Worm (Caenorhabditis elegans) whole organism, L1 larva: ENCODE results near the gene nono-1.
A peak's percentile ranks its signal among the peaks of the same experiment; 100 is the strongest.

ENCODE experiments used
- C34B4.2 ChIP-seq: sonication (generic microtip); optimal IDR thresholded peaks from 2 replicates; lab custom pipeline; 2017; ENCODE audit warnings: mild to moderate bottlenecking, missing genetic modification characterization, missing compliant biosample characterization
- F16B12.6 ChIP-seq: fragments of 150-350 bp; optimal IDR thresholded peaks from 2 replicates; lab custom pipeline; 2014; ENCODE audit warnings: missing biosample characterization, missing genetic modification characterization
- Y116A8C.19 ChIP-seq: sonication (generic microtip); optimal IDR thresholded peaks from 2 replicates; lab custom pipeline; 2016; ENCODE audit warnings: missing compliant biosample characterization, missing genetic modification characterization, borderline replicate concordance
- aha-1 ChIP-seq: fragments of 150-350 bp; optimal IDR thresholded peaks from 2 replicates; lab custom pipeline; 2014; ENCODE audit warnings: missing biosample characterization, missing genetic modification characterization
- aly-2 ChIP-seq: fragments of 150-350 bp; optimal IDR thresholded peaks from 2 replicates; lab custom pipeline; 2014; ENCODE audit warnings: missing biosample characterization, missing genetic modification characterization
- ama-1 ChIP-seq: fragments of 150-350 bp; optimal IDR thresholded peaks from 2 replicates; lab custom pipeline; 2014
- blmp-1 ChIP-seq: fragments of 150-350 bp; optimal IDR thresholded peaks from 2 replicates; lab custom pipeline; 2014; ENCODE audit warnings: missing biosample characterization, missing genetic modification characterization
- ceh-63 ChIP-seq: fragments of 200-800 bp; sonication (Bioruptor generic); optimal IDR thresholded peaks from 2 replicates; lab custom pipeline; 2018; ENCODE audit warnings: mild to moderate bottlenecking, missing genetic modification characterization, missing compliant biosample characterization
- ceh-90 ChIP-seq: sonication (generic microtip); optimal IDR thresholded peaks from 2 replicates; lab custom pipeline; 2016; ENCODE audit warnings: missing genetic modification characterization, missing compliant biosample characterization
- ces-1 ChIP-seq: fragments of 150-350 bp; optimal IDR thresholded peaks from 2 replicates; lab custom pipeline; 2014; ENCODE audit warnings: missing biosample characterization, missing genetic modification reagents, missing genetic modification characterization
- dpl-1 ChIP-seq, 3 experiments: fragments of 150-350 bp in 2 of 3; sonication (generic microtip) in 1 of 3; optimal IDR thresholded peaks; 2 replicates each; lab custom pipeline; 2014 to 2017; ENCODE audit warnings: missing biosample characterization in 3 of 3, missing genetic modification characterization in 3 of 3, missing genetic modification reagents in 3 of 3
- efl-1 ChIP-seq, 4 experiments: fragments of 150-350 bp; optimal IDR thresholded peaks in 3 of 4; peaks in 1 of 4; 1 replicate in 1 of 4; 2 replicates in 3 of 4; lab custom pipeline; 2014; ENCODE audit warnings: missing biosample characterization in 2 of 4, missing genetic modification characterization in 2 of 4, missing genetic modification reagents in 2 of 4
- egl-13 ChIP-seq: sonication (generic microtip); optimal IDR thresholded peaks from 2 replicates; lab custom pipeline; 2016; ENCODE audit warnings: missing genotype, missing genetic modification reagents, missing genetic modification characterization, missing compliant biosample characterization
- fkh-10 ChIP-seq: sonication (generic microtip); optimal IDR thresholded peaks from 2 replicates; lab custom pipeline; 2017; ENCODE audit warnings: missing biosample characterization, missing genetic modification reagents, missing genetic modification characterization
- fkh-4 ChIP-seq: sonication (generic microtip); optimal IDR thresholded peaks from 2 replicates; lab custom pipeline; 2016; ENCODE audit warnings: missing compliant biosample characterization, missing genetic modification characterization, borderline replicate concordance
- fos-1 ChIP-seq: fragments of 150-350 bp; optimal IDR thresholded peaks from 2 replicates; lab custom pipeline; 2014; ENCODE audit warnings: missing biosample characterization, missing genetic modification characterization
- hlh-17 ChIP-seq: fragments of 200-800 bp; sonication (Bioruptor generic); optimal IDR thresholded peaks from 2 replicates; lab custom pipeline; 2018; ENCODE audit warnings: missing genetic modification characterization, mild to moderate bottlenecking, missing compliant biosample characterization, moderate library complexity, borderline replicate concordance
- hlh-4 ChIP-seq: sonication (generic microtip); optimal IDR thresholded peaks from 2 replicates; lab custom pipeline; 2016; ENCODE audit warnings: mild to moderate bottlenecking, missing genetic modification characterization, missing compliant biosample characterization
- irx-1 ChIP-seq: sonication (generic microtip); optimal IDR thresholded peaks from 2 replicates; lab custom pipeline; 2016; ENCODE audit warnings: missing genetic modification characterization, missing compliant biosample characterization
- jun-1 ChIP-seq: fragments of 150-350 bp; optimal IDR thresholded peaks from 2 replicates; lab custom pipeline; 2014; ENCODE audit warnings: missing biosample characterization, missing genetic modification reagents, missing genetic modification characterization
- lin-13 ChIP-seq: fragments of 150-350 bp; optimal IDR thresholded peaks from 2 replicates; lab custom pipeline; 2014; ENCODE audit warnings: missing biosample characterization, missing genetic modification reagents, missing genetic modification characterization
- lin-14 ChIP-seq: fragments of 200-800 bp; sonication (Bioruptor generic); optimal IDR thresholded peaks from 2 replicates; lab custom pipeline; 2018; ENCODE audit warnings: mild to moderate bottlenecking, missing genetic modification characterization, moderate library complexity, missing compliant biosample characterization
- lin-35 ChIP-seq, 2 experiments: fragments of 150-350 bp; optimal IDR thresholded peaks; 2 replicates each; lab custom pipeline; 2014; ENCODE audit warnings: missing biosample characterization in 2 of 2, missing genetic modification characterization in 2 of 2, missing genetic modification reagents in 2 of 2
- lir-3 ChIP-seq: sonication (generic microtip); optimal IDR thresholded peaks from 2 replicates; lab custom pipeline; 2016; ENCODE audit warnings: mild to moderate bottlenecking, missing genetic modification characterization, moderate library complexity, missing compliant biosample characterization; ENCODE audit not compliant: poor library complexity
- lsy-2 ChIP-seq, 2 experiments: fragments of 150-350 bp; optimal IDR thresholded peaks; 2 replicates each; lab custom pipeline; 2014; ENCODE audit warnings: missing biosample characterization in 2 of 2, missing genetic modification characterization in 2 of 2
- mab-9 ChIP-seq: fragments of 200-800 bp; sonication (Bioruptor generic); IDR thresholded peaks from 2 replicates; pipeline ENCODE4 v1.3.6; 2022; ENCODE audit warnings: missing genetic modification reagents, missing genetic modification characterization, missing compliant biosample characterization
- mep-1 ChIP-seq: fragments of 150-350 bp; optimal IDR thresholded peaks from 2 replicates; lab custom pipeline; 2014; ENCODE audit warnings: missing biosample characterization, missing genetic modification characterization
- nhr-19 ChIP-seq: fragments of 200-800 bp; sonication (Bioruptor generic); conservative IDR thresholded peaks from 2 replicates; pipeline ENCODE4 v1.3.6; 2022; ENCODE audit warnings: missing genetic modification characterization, missing compliant biosample characterization
- nhr-20 ChIP-seq: sonication (generic microtip); optimal IDR thresholded peaks from 2 replicates; lab custom pipeline; 2016; ENCODE audit warnings: mild to moderate bottlenecking, missing genetic modification characterization, missing compliant biosample characterization
- nhr-47 ChIP-seq: sonication (generic microtip); optimal IDR thresholded peaks from 2 replicates; lab custom pipeline; 2016; ENCODE audit warnings: mild to moderate bottlenecking, missing genetic modification characterization, moderate library complexity, missing compliant biosample characterization
- nhr-71 ChIP-seq: sonication (generic microtip); optimal IDR thresholded peaks from 2 replicates; lab custom pipeline; 2016; ENCODE audit warnings: mild to moderate bottlenecking, missing genetic modification characterization, moderate library complexity, missing compliant biosample characterization
- nhr-76 ChIP-seq: sonication (generic microtip); optimal IDR thresholded peaks from 2 replicates; lab custom pipeline; 2017; ENCODE audit warnings: missing biosample characterization, missing genetic modification characterization
- nhr-90 ChIP-seq: sonication (generic microtip); optimal IDR thresholded peaks from 2 replicates; lab custom pipeline; 2016; ENCODE audit warnings: mild to moderate bottlenecking, missing genetic modification characterization, missing compliant biosample characterization; ENCODE audit not compliant: poor library complexity
- pqm-1 ChIP-seq: sonication (generic microtip); optimal IDR thresholded peaks from 3 replicates; lab custom pipeline; 2017; ENCODE audit warnings: missing biosample characterization, missing genetic modification characterization
- rnt-1 ChIP-seq: sonication (generic microtip); optimal IDR thresholded peaks from 2 replicates; lab custom pipeline; 2016; ENCODE audit warnings: mild to moderate bottlenecking, missing genetic modification characterization, moderate library complexity, missing compliant biosample characterization
- snu-23 ChIP-seq: sonication (generic microtip); optimal IDR thresholded peaks from 2 replicates; lab custom pipeline; 2016; ENCODE audit warnings: missing genetic modification characterization, missing compliant biosample characterization
- sox-4 ChIP-seq: sonication (generic microtip); optimal IDR thresholded peaks from 2 replicates; lab custom pipeline; 2016; ENCODE audit warnings: missing genetic modification characterization, missing compliant biosample characterization
- sptf-1 ChIP-seq: fragments of 150-350 bp; optimal IDR thresholded peaks from 2 replicates; lab custom pipeline; 2014; ENCODE audit warnings: missing biosample characterization, missing genetic modification characterization
- sup-37 ChIP-seq: fragments of 200-800 bp; sonication (Bioruptor generic); optimal IDR thresholded peaks from 2 replicates; lab custom pipeline; 2018; ENCODE audit warnings: mild to moderate bottlenecking, missing genetic modification characterization, missing compliant biosample characterization
- swsn-7 ChIP-seq: sonication (generic microtip); optimal IDR thresholded peaks from 2 replicates; lab custom pipeline; 2016; ENCODE audit warnings: missing genetic modification characterization, missing compliant biosample characterization
- tbx-2 ChIP-seq: sonication (generic microtip); optimal IDR thresholded peaks from 2 replicates; lab custom pipeline; 2016; ENCODE audit warnings: missing genetic modification characterization, missing compliant biosample characterization
- unc-30 ChIP-seq: sonication (generic microtip); optimal IDR thresholded peaks from 2 replicates; lab custom pipeline; 2017; ENCODE audit warnings: missing biosample characterization, missing genetic modification characterization
- unc-62 ChIP-seq: fragments of 150-350 bp; optimal IDR thresholded peaks from 2 replicates; lab custom pipeline; 2014; ENCODE audit warnings: missing biosample characterization, missing genetic modification reagents, missing genetic modification characterization
- unc-86 ChIP-seq: sonication (generic microtip); optimal IDR thresholded peaks from 2 replicates; lab custom pipeline; 2016; ENCODE audit warnings: missing genetic modification characterization, missing compliant biosample characterization
- xbp-1 ChIP-seq: sonication (generic microtip); optimal IDR thresholded peaks from 2 replicates; lab custom pipeline; 2016; ENCODE audit warnings: missing genetic modification characterization, missing compliant biosample characterization
- ztf-11 ChIP-seq, 2 experiments: sonication (generic microtip); optimal IDR thresholded peaks; 2 replicates each; lab custom pipeline; 2016 to 2017; ENCODE audit warnings: missing genetic modification characterization in 2 of 2, missing biosample characterization in 1 of 2, missing compliant biosample characterization in 1 of 2

Gene nono-1

DNA sequence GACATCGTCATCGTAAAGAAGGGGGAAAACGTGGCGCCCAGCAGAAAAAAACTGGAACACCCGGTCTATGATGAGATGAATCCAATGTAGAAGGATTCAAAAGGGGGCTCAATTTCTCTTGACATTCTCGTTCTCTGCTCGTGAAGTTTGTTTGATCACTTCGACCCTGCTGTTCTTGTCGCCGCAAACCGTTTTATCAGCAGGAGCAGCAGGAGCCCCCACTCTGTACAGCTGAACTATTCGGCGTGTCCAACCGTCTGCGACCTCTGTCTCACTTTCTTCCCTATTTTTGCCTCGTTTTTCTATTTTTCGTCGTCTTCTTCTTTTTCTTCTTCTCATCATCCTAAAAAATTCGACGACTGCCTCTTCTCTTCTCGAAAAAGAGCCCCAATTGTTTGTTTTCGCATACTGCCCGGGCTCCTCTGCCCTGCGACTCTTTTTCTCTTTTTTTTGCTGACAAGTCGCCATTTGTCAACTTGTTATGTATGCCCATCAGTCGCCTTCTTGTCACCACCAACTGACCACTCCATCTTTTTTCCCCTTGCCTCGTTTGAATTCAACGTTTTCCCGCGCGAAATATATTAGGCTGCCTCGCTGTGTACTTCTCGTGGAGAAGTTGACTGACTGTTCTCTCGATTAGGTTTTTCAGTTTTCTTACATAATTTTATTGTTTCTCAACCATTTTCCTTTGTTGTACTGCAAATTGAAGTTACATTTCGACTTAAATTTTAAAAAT, 31.1 kb upstream of the nono-1 start:
- TF ChIP-seq ama-1 (peak; percentile 19), nhr-71 (tag; lab: Kevin White, UChicago) (peak; percentile 39), jun-1 (tag; lab: Kevin White, UChicago) (no peak), blmp-1 (peak; percentile 39), fkh-10 (GFP tag; lab: Kevin White, UChicago) (peak; percentile 9), nhr-47 (tag; lab: Kevin White, UChicago) (peak; percentile 13), fos-1 (tag; lab: Kevin White, UChicago) (no peak), ceh-90 (tag; lab: Kevin White, UChicago) (no peak), rnt-1 (peak; percentile 22), ztf-11 (tag; optimal IDR thresholded peaks at IDR 0.05; lab: Kevin White, UChicago) (peak in 1 of 2 experiments; percentile 20), efl-1 (optimal IDR thresholded peaks at IDR 0.05; lab: Kevin White, UChicago) (peak; percentile 77), efl-1 (GFP tag; optimal IDR thresholded peaks at IDR 0.05 in 1 of 2; lab: Kevin White, UChicago) (peak; percentile 81 to 97), lsy-2 (tag; optimal IDR thresholded peaks at IDR 0.05; lab: Kevin White, UChicago) (peak in 1 of 2 experiments; percentile 40), aha-1 (tag; lab: Kevin White, UChicago) (no peak), ceh-63 (GFP tag; lab: Kevin White, UChicago) (no peak), snu-23 (GFP tag; lab: Kevin White, UChicago) (peak; percentile 23), mep-1 (tag; lab: Kevin White, UChicago) (peak; percentile 45), unc-30 (tag; lab: Kevin White, UChicago) (no peak), tbx-2 (tag; lab: Kevin White, UChicago) (peak; percentile 23), unc-86 (tag; lab: Kevin White, UChicago) (peak; percentile 24), dpl-1 (GFP tag; optimal IDR thresholded peaks at IDR 0.05; lab: Kevin White, UChicago) (peak; percentile 71 to 82 (median 75)), mab-9 (GFP tag; lab: Robert Waterston, UW) (peak; percentile 73), nhr-20 (tag; lab: Kevin White, UChicago) (peak; percentile 35), lin-35 (GFP tag; optimal IDR thresholded peaks at IDR 0.05; lab: Kevin White, UChicago) (peak; percentile 73 to 82), irx-1 (tag; lab: Kevin White, UChicago) (no peak), xbp-1 (tag; lab: Kevin White, UChicago) (peak; percentile 11), lin-14 (peak; percentile 66), swsn-7 (peak; percentile 14), F16B12.6 (tag; lab: Kevin White, UChicago) (no peak)
- TF ChIP-seq, all 84 proteins: peak for 20

DNA sequence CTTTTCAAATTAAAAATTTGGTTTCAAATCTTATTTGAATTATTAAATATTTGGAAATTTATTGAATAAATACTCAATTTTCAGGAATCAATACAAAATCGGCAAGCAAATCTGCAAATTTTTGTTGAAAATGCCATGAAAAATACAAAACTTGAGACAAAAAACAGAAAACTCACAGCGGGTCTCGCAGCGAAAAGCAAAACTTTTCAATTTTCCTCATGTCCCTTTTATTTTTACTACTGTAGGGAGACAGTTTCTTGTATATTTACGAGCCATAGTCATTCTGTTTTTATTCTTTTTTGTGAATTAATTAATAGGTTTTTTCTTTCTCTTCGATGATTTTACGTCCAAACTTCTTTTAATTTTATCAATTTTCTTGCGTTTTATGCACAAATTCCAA, 30.4 kb upstream of the nono-1 start:
- TF ChIP-seq sox-4 (tag; lab: Kevin White, UChicago) (no peak), ces-1 (GFP tag; lab: Kevin White, UChicago) (no peak), snu-23 (GFP tag; lab: Kevin White, UChicago) (no peak), egl-13 (no peak), aly-2 (tag; lab: Kevin White, UChicago) (no peak), tbx-2 (tag; lab: Kevin White, UChicago) (no peak), efl-1 (optimal IDR thresholded peaks at IDR 0.05; lab: Kevin White, UChicago) (no peak), efl-1 (GFP tag; optimal IDR thresholded peaks at IDR 0.05 in 1 of 2; lab: Kevin White, UChicago) (no peak), hlh-17 (no peak), lir-3 (no peak), unc-62 (no peak), fkh-4 (tag; lab: Kevin White, UChicago) (no peak), mab-9 (GFP tag; lab: Robert Waterston, UW) (no peak), mep-1 (tag; lab: Kevin White, UChicago) (no peak)

DNA sequence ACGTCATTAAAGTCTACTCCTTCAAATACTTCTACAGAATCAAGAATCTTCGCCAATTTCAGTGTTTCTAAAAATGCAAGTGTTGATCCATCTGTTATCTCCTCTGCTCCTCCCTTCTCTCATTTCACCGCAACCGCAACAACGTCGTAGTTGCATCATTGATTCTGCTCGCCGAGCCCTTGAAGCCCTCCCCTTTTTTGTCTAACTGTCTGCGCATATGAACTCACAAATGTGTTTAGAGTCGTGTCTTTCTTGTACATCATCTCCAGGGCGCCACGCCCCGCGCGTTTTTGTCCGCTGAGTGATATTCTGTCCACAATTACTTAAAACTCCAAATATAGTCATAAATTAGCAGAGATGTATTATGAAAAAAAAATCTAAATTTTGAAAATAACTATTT, 30.0 kb upstream of the nono-1 start:
- TF ChIP-seq aly-2 (tag; lab: Kevin White, UChicago) (no peak), C34B4.2 (tag; lab: Kevin White, UChicago) (no peak), pqm-1 (tag; lab: Kevin White, UChicago) (no peak), F16B12.6 (tag; lab: Kevin White, UChicago) (no peak), blmp-1 (no peak), ceh-90 (tag; lab: Kevin White, UChicago) (no peak), nhr-19 (GFP tag; lab: Robert Waterston, UW) (0 out of 2 replicates have a peak, but pooled peaks have one; percentile 12), lin-13 (no peak), unc-86 (tag; lab: Kevin White, UChicago) (no peak), nhr-90 (no peak), efl-1 (optimal IDR thresholded peaks at IDR 0.05; lab: Kevin White, UChicago) (no peak), efl-1 (GFP tag; optimal IDR thresholded peaks at IDR 0.05 in 1 of 2; lab: Kevin White, UChicago) (no peak), nhr-76 (no peak), dpl-1 (GFP tag; optimal IDR thresholded peaks at IDR 0.05; lab: Kevin White, UChicago) (no peak), Y116A8C.19 (no peak), lsy-2 (tag; optimal IDR thresholded peaks at IDR 0.05; lab: Kevin White, UChicago) (peak in 1 of 2 experiments; percentile 16), nhr-20 (tag; lab: Kevin White, UChicago) (no peak), sup-37 (GFP tag; lab: Kevin White, UChicago) (no peak), sptf-1 (no peak), hlh-4 (tag; lab: Kevin White, UChicago) (no peak), unc-30 (tag; lab: Kevin White, UChicago) (no peak)
